Worm (Caenorhabditis elegans) whole organism, L3 larva: ENCODE data around the gene npl-10.

Experiments
- R02D3.7 ChIP-seq: fragments of 150-350 bp; optimal IDR thresholded peaks from 2 replicates; lab custom pipeline; 2014; ENCODE audit warnings: missing biosample characterization, missing genetic modification characterization
- ZK546.5 ChIP-seq: sonication (generic microtip); optimal IDR thresholded peaks from 2 replicates; lab custom pipeline; 2017; ENCODE audit warnings: missing biosample characterization, missing genetic modification characterization
- aly-2 ChIP-seq: fragments of 150-350 bp; optimal IDR thresholded peaks from 2 replicates; lab custom pipeline; 2014; ENCODE audit warnings: missing biosample characterization, missing genetic modification characterization
- ama-1 ChIP-seq: fragments of 150-350 bp; optimal IDR thresholded peaks from 2 replicates; lab custom pipeline; 2018
- ceh-16 ChIP-seq: sonication (generic microtip); optimal IDR thresholded peaks from 2 replicates; lab custom pipeline; 2017; ENCODE audit warnings: missing biosample characterization, missing genetic modification characterization
- ceh-28 ChIP-seq: fragments of 150-350 bp; optimal IDR thresholded peaks from 2 replicates; lab custom pipeline; 2014; ENCODE audit warnings: missing biosample characterization, missing genetic modification reagents, missing genetic modification characterization
- ceh-82 ChIP-seq: fragments of 150-350 bp; optimal IDR thresholded peaks from 2 replicates; lab custom pipeline; 2014; ENCODE audit warnings: missing biosample characterization, missing genetic modification characterization
- ceh-9 ChIP-seq: sonication (generic microtip); optimal IDR thresholded peaks from 2 replicates; lab custom pipeline; 2018; ENCODE audit warnings: missing biosample characterization, missing genetic modification characterization
- daf-12 ChIP-seq: fragments of 150-350 bp; optimal IDR thresholded peaks from 2 replicates; lab custom pipeline; 2014; ENCODE audit warnings: missing biosample characterization, missing genetic modification reagents, missing genetic modification characterization
- egl-27 ChIP-seq: sonication (generic microtip); optimal IDR thresholded peaks from 4 replicates; lab custom pipeline; 2017; ENCODE audit warnings: missing biosample characterization, missing genetic modification reagents, missing genetic modification characterization
- egl-5 ChIP-seq: fragments of 150-350 bp; optimal IDR thresholded peaks from 2 replicates; lab custom pipeline; 2017; ENCODE audit warnings: missing biosample characterization, missing genetic modification reagents, missing genetic modification characterization, inconsistent platforms
- elt-1 ChIP-seq: fragments of 150-350 bp; optimal IDR thresholded peaks from 2 replicates; lab custom pipeline; 2014; ENCODE audit warnings: missing biosample characterization, missing genetic modification characterization
- elt-2 ChIP-seq: sonication (generic microtip); optimal IDR thresholded peaks from 2 replicates; lab custom pipeline; 2016; ENCODE audit warnings: missing genetic modification reagents, mild to moderate bottlenecking, missing genetic modification characterization, missing compliant biosample characterization
- elt-3 ChIP-seq, 3 experiments: fragments of 150-350 bp in 1 of 3; sonication (generic microtip) in 2 of 3; optimal IDR thresholded peaks; 2 replicates in 2 of 3; 4 replicates in 1 of 3; lab custom pipeline; 2014 to 2017; ENCODE audit warnings: missing biosample characterization in 3 of 3, missing genetic modification characterization in 3 of 3
- eor-1 ChIP-seq, 2 experiments: fragments of 150-350 bp; optimal IDR thresholded peaks; 2 replicates each; lab custom pipeline; 2014 to 2018; ENCODE audit warnings: missing biosample characterization in 2 of 2, missing genetic modification characterization in 2 of 2
- fkh-10 ChIP-seq: sonication (generic microtip); optimal IDR thresholded peaks from 2 replicates; lab custom pipeline; 2017; ENCODE audit warnings: missing biosample characterization, missing genetic modification reagents, missing genetic modification characterization
- fkh-2 ChIP-seq: fragments of 150-350 bp; optimal IDR thresholded peaks from 2 replicates; lab custom pipeline; 2014; ENCODE audit warnings: missing biosample characterization, missing genetic modification reagents, missing genetic modification characterization
- fos-1 ChIP-seq: fragments of 150-350 bp; optimal IDR thresholded peaks from 2 replicates; lab custom pipeline; 2014; ENCODE audit warnings: missing biosample characterization, missing genetic modification characterization
- hmg-11 ChIP-seq: sonication (generic microtip); optimal IDR thresholded peaks from 2 replicates; lab custom pipeline; 2016; ENCODE audit warnings: missing genetic modification characterization, missing compliant biosample characterization
- jun-1 ChIP-seq: fragments of 150-350 bp; optimal IDR thresholded peaks from 2 replicates; lab custom pipeline; 2014; ENCODE audit warnings: missing biosample characterization, missing genetic modification reagents, missing genetic modification characterization
- lin-15B ChIP-seq: fragments of 150-350 bp; optimal IDR thresholded peaks from 2 replicates; lab custom pipeline; 2014; ENCODE audit warnings: missing biosample characterization, missing genetic modification characterization
- lin-39 ChIP-seq: fragments of 150-350 bp; optimal IDR thresholded peaks from 2 replicates; lab custom pipeline; 2018; ENCODE audit warnings: missing biosample characterization, missing genetic modification reagents, missing genetic modification characterization
- lsy-12 ChIP-seq: sonication (generic microtip); optimal IDR thresholded peaks from 2 replicates; lab custom pipeline; 2016; ENCODE audit warnings: mild to moderate bottlenecking, missing genetic modification characterization, missing compliant biosample characterization
- mdl-1 ChIP-seq: fragments of 150-350 bp; optimal IDR thresholded peaks from 2 replicates; lab custom pipeline; 2014; ENCODE audit warnings: missing biosample characterization, missing genetic modification characterization
- mml-1 ChIP-seq: fragments of 150-350 bp; sonication (generic microtip); optimal IDR thresholded peaks from 3 replicates; lab custom pipeline; 2014; ENCODE audit warnings: missing biosample characterization, missing genetic modification characterization
- nfya-1 ChIP-seq: sonication (generic microtip); optimal IDR thresholded peaks from 2 replicates; lab custom pipeline; 2017; ENCODE audit warnings: missing genetic modification characterization, mild to moderate bottlenecking, missing compliant biosample characterization, antibody characterized with exemption, moderate library complexity; ENCODE audit not compliant: insufficient read depth
- nhr-11 ChIP-seq: fragments of 150-350 bp; optimal IDR thresholded peaks from 2 replicates; lab custom pipeline; 2014; ENCODE audit warnings: missing biosample characterization, missing genetic modification characterization
- nhr-12 ChIP-seq: fragments of 150-350 bp; optimal IDR thresholded peaks from 2 replicates; lab custom pipeline; 2014; ENCODE audit warnings: missing biosample characterization, missing genetic modification characterization
- nhr-23 ChIP-seq: fragments of 150-350 bp; optimal IDR thresholded peaks from 2 replicates; lab custom pipeline; 2014; ENCODE audit warnings: missing biosample characterization, missing genetic modification reagents, missing genetic modification characterization
- nhr-237 ChIP-seq: fragments of 150-350 bp; optimal IDR thresholded peaks from 2 replicates; lab custom pipeline; 2014; ENCODE audit warnings: missing biosample characterization, missing genetic modification characterization
- nhr-25 ChIP-seq: sonication (generic microtip); optimal IDR thresholded peaks from 2 replicates; lab custom pipeline; 2017; ENCODE audit warnings: missing biosample characterization, missing genetic modification characterization
- nhr-28 ChIP-seq: fragments of 150-350 bp; optimal IDR thresholded peaks from 2 replicates; lab custom pipeline; 2014; ENCODE audit warnings: missing biosample characterization, missing genetic modification characterization
- nhr-43 ChIP-seq: sonication (generic microtip); optimal IDR thresholded peaks from 2 replicates; lab custom pipeline; 2016; ENCODE audit warnings: mild to moderate bottlenecking, missing genetic modification characterization, missing compliant biosample characterization; ENCODE audit not compliant: poor library complexity, severe bottlenecking
- nhr-67 ChIP-seq: fragments of 150-350 bp; optimal IDR thresholded peaks from 2 replicates; lab custom pipeline; 2014; ENCODE audit warnings: missing biosample characterization, missing genetic modification characterization
- nhr-76 ChIP-seq: fragments of 150-350 bp; sonication (generic microtip); optimal IDR thresholded peaks from 5 replicates; lab custom pipeline; 2014; ENCODE audit warnings: missing biosample characterization, missing genetic modification characterization
- nhr-77 ChIP-seq: fragments of 150-350 bp; optimal IDR thresholded peaks from 2 replicates; lab custom pipeline; 2014; ENCODE audit warnings: missing biosample characterization, missing genetic modification characterization
- pha-4 ChIP-seq: fragments of 150-350 bp; optimal IDR thresholded peaks from 2 replicates; lab custom pipeline; 2014; ENCODE audit warnings: missing biosample characterization, missing genetic modification reagents, missing genetic modification characterization
- pqm-1 ChIP-seq: fragments of 150-350 bp; optimal IDR thresholded peaks from 2 replicates; lab custom pipeline; 2017; ENCODE audit warnings: missing biosample characterization, missing genetic modification characterization, inconsistent platforms
- sea-2 ChIP-seq: fragments of 150-350 bp; sonication (generic microtip); optimal IDR thresholded peaks from 4 replicates; lab custom pipeline; 2014; ENCODE audit warnings: missing biosample characterization, missing genetic modification reagents, missing genetic modification characterization
- skn-1 ChIP-seq: fragments of 150-350 bp; optimal IDR thresholded peaks from 2 replicates; lab custom pipeline; 2014; ENCODE audit warnings: missing biosample characterization, missing genetic modification characterization
- snpc-4 ChIP-seq: fragments of 150-350 bp; optimal IDR thresholded peaks from 2 replicates; lab custom pipeline; 2014; ENCODE audit warnings: missing biosample characterization, missing genetic modification characterization
- tbx-2 ChIP-seq: sonication (generic microtip); optimal IDR thresholded peaks from 2 replicates; lab custom pipeline; 2016; ENCODE audit warnings: mild to moderate bottlenecking, missing genetic modification characterization, missing compliant biosample characterization
- unc-39 ChIP-seq: sonication (generic microtip); optimal IDR thresholded peaks from 4 replicates; lab custom pipeline; 2017; ENCODE audit warnings: missing biosample characterization, missing genetic modification characterization
- unc-62 ChIP-seq: fragments of 150-350 bp; sonication (generic microtip); optimal IDR thresholded peaks from 4 replicates; lab custom pipeline; 2014; ENCODE audit warnings: missing biosample characterization, missing genetic modification reagents, missing genetic modification characterization
- zag-1 ChIP-seq: fragments of 150-350 bp; optimal IDR thresholded peaks from 2 replicates; lab custom pipeline; 2014; ENCODE audit warnings: missing biosample characterization, missing genetic modification characterization
- ztf-11 ChIP-seq: fragments of 150-350 bp; optimal IDR thresholded peaks from 2 replicates; lab custom pipeline; 2014; ENCODE audit warnings: missing biosample characterization, missing genetic modification characterization
- ztf-4 ChIP-seq: fragments of 150-350 bp; optimal IDR thresholded peaks from 2 replicates; lab custom pipeline; 2014; ENCODE audit warnings: missing biosample characterization, missing genetic modification characterization

Gene npl-10

DNA sequence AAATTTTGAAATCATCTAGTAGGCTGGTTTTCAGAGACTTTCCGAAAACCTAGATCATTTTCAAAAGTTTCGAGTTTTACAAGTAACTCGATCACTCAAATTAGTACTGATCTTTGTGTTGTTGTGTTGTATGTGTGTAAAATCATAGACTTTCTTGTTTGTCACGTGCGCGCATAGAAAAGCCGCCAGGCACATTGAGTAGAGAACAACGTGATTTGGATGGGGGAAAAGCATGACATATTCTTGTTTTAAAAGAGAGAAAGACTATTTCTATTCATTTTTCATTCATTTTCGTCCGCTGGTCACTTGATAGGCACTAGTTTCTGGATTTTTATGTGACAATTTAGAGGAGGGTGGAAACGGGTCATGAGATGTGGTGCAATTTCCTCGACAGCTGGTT, 18.5 kb upstream of the npl-10 start:
- TF ChIP-seq nhr-43 (peak; percentile 63), nhr-76 (tag; lab: Kevin White, UChicago) (no peak), nfya-1 (tag; lab: Kevin White, UChicago) (peak; percentile 43), lin-39 (tag; lab: Kevin White, UChicago) (no peak), eor-1 (tag; optimal IDR thresholded peaks at IDR 0.05; lab: Kevin White, UChicago) (no peak), mdl-1 (tag; lab: Kevin White, UChicago) (peak; percentile 24), nhr-25 (tag; lab: Kevin White, UChicago) (no peak), sea-2 (no peak), nhr-11 (tag; lab: Kevin White, UChicago) (peak; percentile 42), R02D3.7 (no peak), hmg-11 (tag; lab: Kevin White, UChicago) (no peak), egl-5 (peak; percentile 65), ceh-16 (tag; lab: Kevin White, UChicago) (no peak), nhr-23 (tag; lab: Kevin White, UChicago) (peak; percentile 19), elt-3 (tag; optimal IDR thresholded peaks at IDR 0.05; lab: Kevin White, UChicago) (no peak), pqm-1 (tag; lab: Kevin White, UChicago) (no peak), fkh-10 (GFP tag; lab: Kevin White, UChicago) (no peak), pha-4 (tag; lab: Kevin White, UChicago) (peak; percentile 45), ztf-11 (no peak), nhr-28 (no peak), elt-1 (tag; lab: Kevin White, UChicago) (no peak)

DNA sequence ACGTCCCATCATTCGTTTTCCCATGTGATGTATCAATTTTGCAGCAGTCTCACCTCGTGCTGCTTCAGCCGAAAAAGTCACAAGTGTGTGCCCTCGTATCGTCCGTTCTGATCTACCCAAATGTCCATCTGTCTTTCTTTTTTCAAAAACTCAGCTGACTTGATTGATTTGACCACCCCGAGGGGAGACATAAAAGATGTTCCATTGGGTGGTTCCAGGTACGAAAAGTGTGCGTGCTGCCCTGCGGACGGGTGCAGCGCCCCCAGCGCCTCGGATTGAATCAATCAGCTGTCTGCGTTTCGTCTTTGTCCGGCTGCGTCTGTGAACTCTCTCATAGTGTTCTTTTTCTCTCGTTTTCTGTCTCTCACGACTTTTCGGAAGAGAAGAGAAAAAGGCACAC, 17.5 kb upstream of the npl-10 start:
- TF ChIP-seq elt-3 (tag; optimal IDR thresholded peaks at IDR 0.05; lab: Kevin White, UChicago) (no peak), lin-15B (tag; lab: Kevin White, UChicago) (peak; percentile 23), egl-27 (tag; lab: Kevin White, UChicago) (no peak), fkh-10 (GFP tag; lab: Kevin White, UChicago) (no peak), mml-1 (tag; lab: Kevin White, UChicago) (no peak), ama-1 (lab: Kevin White, UChicago) (peak; percentile 82), skn-1 (tag; lab: Kevin White, UChicago) (no peak), lin-39 (tag; lab: Kevin White, UChicago) (peak; percentile 98), nhr-76 (tag; lab: Kevin White, UChicago) (no peak), fkh-2 (no peak), unc-62 (peak; percentile 15), nhr-25 (tag; lab: Kevin White, UChicago) (peak; percentile 6), zag-1 (no peak), nhr-28 (no peak), nhr-12 (tag; lab: Kevin White, UChicago) (no peak), ceh-9 (no peak), pqm-1 (tag; lab: Kevin White, UChicago) (no peak), pha-4 (tag; lab: Kevin White, UChicago) (peak; percentile 39), elt-1 (tag; lab: Kevin White, UChicago) (peak; percentile 84), mdl-1 (tag; lab: Kevin White, UChicago) (no peak), hmg-11 (tag; lab: Kevin White, UChicago) (peak; percentile 66), nhr-237 (tag; lab: Kevin White, UChicago) (no peak), ztf-4 (tag; lab: Kevin White, UChicago) (no peak), nfya-1 (tag; lab: Kevin White, UChicago) (peak; percentile 69), nhr-23 (tag; lab: Kevin White, UChicago) (peak; percentile 74), nhr-77 (tag; lab: Kevin White, UChicago) (no peak), sea-2 (no peak), unc-39 (tag; lab: Kevin White, UChicago) (no peak), jun-1 (peak; percentile 33), daf-12 (tag; lab: Kevin White, UChicago) (no peak), egl-5 (peak; percentile 16), lsy-12 (tag; lab: Kevin White, UChicago) (peak; percentile 33), snpc-4 (tag; lab: Kevin White, UChicago) (no peak), ceh-28 (tag; lab: Kevin White, UChicago) (peak; percentile 69), aly-2 (no peak), fos-1 (tag; lab: Kevin White, UChicago) (no peak), ceh-16 (tag; lab: Kevin White, UChicago) (no peak), R02D3.7 (no peak), ceh-82 (tag; lab: Kevin White, UChicago) (no peak), ZK546.5 (tag; lab: Kevin White, UChicago) (no peak), nhr-67 (no peak), eor-1 (tag; optimal IDR thresholded peaks at IDR 0.05; lab: Kevin White, UChicago) (no peak), ztf-11 (no peak), elt-2 (tag; lab: Kevin White, UChicago) (peak; percentile 26), nhr-43 (peak; percentile 85), tbx-2 (peak; percentile 40), nhr-11 (tag; lab: Kevin White, UChicago) (no peak)
